Worm (Caenorhabditis elegans) whole organism, L2 larva: Measurements from ENCODE around the gene F49F1.10.

ENCODE experiments used
- aly-2 ChIP-seq: fragments of 150-350 bp; optimal IDR thresholded peaks from 2 replicates; lab custom pipeline; 2014; ENCODE audit warnings: missing biosample characterization, missing genetic modification characterization
- ama-1 ChIP-seq: fragments of 150-350 bp; optimal IDR thresholded peaks from 2 replicates; lab custom pipeline; 2018; ENCODE audit warnings: inconsistent platforms
- elt-3 ChIP-seq: sonication (generic microtip); optimal IDR thresholded peaks from 2 replicates; lab custom pipeline; 2017; ENCODE audit warnings: missing biosample characterization, missing genetic modification characterization
- nhr-25 ChIP-seq: fragments of 150-350 bp; sonication (generic microtip); optimal IDR thresholded peaks from 3 replicates; lab custom pipeline; 2014; ENCODE audit warnings: missing biosample characterization, missing genetic modification characterization
- nhr-77 ChIP-seq: fragments of 150-350 bp; optimal IDR thresholded peaks from 2 replicates; lab custom pipeline; 2014; ENCODE audit warnings: missing biosample characterization, missing genetic modification characterization
- snpc-4 ChIP-seq: fragments of 150-350 bp; optimal IDR thresholded peaks from 2 replicates; lab custom pipeline; 2014; ENCODE audit warnings: missing biosample characterization, missing genetic modification characterization
- unc-55 ChIP-seq: fragments of 150-350 bp; sonication (generic microtip); optimal IDR thresholded peaks from 3 replicates; lab custom pipeline; 2014; ENCODE audit warnings: missing biosample characterization, missing genetic modification reagents, missing genetic modification characterization
- ztf-11 ChIP-seq: sonication (generic microtip); optimal IDR thresholded peaks from 2 replicates; lab custom pipeline; 2017; ENCODE audit warnings: missing biosample characterization, missing genetic modification characterization

ce11 chrIV:4108767-4109166 lies 30.2 kb downstream of the F49F1.10 start, which contains the start of gene C35B1.7:
- TF ChIP-seq elt-3 (tag; lab: Kevin White, UChicago) = no peak
- no peak for TF ChIP-seq nhr-77
- TF ChIP-seq nhr-25 = no peak
- no peak for TF ChIP-seq snpc-4 (tag; lab: Kevin White, UChicago)
- TF ChIP-seq unc-55 = no peak
- no peak for TF ChIP-seq ztf-11 (tag; lab: Kevin White, UChicago)
- no peak for TF ChIP-seq aly-2 (tag; lab: Kevin White, UChicago)
- TF ChIP-seq ama-1 (lab: Kevin White, UChicago) = no peak
